Worm (Caenorhabditis elegans): ENCODE results near the gene phf-33.

ce11 chrX:13291506-13291905 is 12.7 kb upstream of the phf-33 start, which contains the start of gene srd-38:
- TF ChIP-seq ets-7 (tag; optimal IDR thresholded peaks at IDR 0.05) = no peak
- no peak for TF ChIP-seq tbx-37 (GFP tag; conservative IDR thresholded peaks at IDR 0.05)
- no peak for TF ChIP-seq scrt-1 (GFP tag; IDR thresholded peaks at IDR 0.05)
- no peak for TF ChIP-seq tbx-11 (GFP tag; IDR thresholded peaks at IDR 0.05)
- TF ChIP-seq B0310.2 (tag; optimal IDR thresholded peaks at IDR 0.05) = no peak
- no peak for TF ChIP-seq ama-1 (optimal IDR thresholded peaks at IDR 0.05)
- no peak for TF ChIP-seq ceh-13 (GFP tag; optimal IDR thresholded peaks at IDR 0.05)
- TF ChIP-seq F13C5.2 (tag; optimal IDR thresholded peaks at IDR 0.05) = no peak
